Fruit fly (Drosophila melanogaster) whole organism, prepupa: ENCODE results near the gene snRNP-U1-C.

Experiments
- CG10631 ChIP-seq: fragments of 200-800 bp; sonication (Bioruptor generic); optimal IDR thresholded peaks from 2 replicates; lab custom pipeline; 2016; ENCODE audit warnings: missing biosample characterization, missing genetic modification characterization
- CG10669 ChIP-seq: fragments of 200-800 bp; sonication (Bioruptor generic); optimal IDR thresholded peaks from 3 replicates; lab custom pipeline; 2018; ENCODE audit warnings: missing biosample characterization, mild to moderate bottlenecking, missing genetic modification characterization, moderate library complexity
- CG11762 ChIP-seq: fragments of 200-800 bp; sonication (Bioruptor generic); optimal IDR thresholded peaks from 3 replicates; lab custom pipeline; 2016; ENCODE audit warnings: missing biosample characterization, missing genetic modification characterization; ENCODE audit not compliant: insufficient read depth
- CG11902 ChIP-seq: fragments of 200-800 bp; sonication (Bioruptor generic); optimal IDR thresholded peaks from 3 replicates; lab custom pipeline; 2016; ENCODE audit warnings: missing biosample characterization, missing genetic modification characterization
- CG1621 ChIP-seq: fragments of 200-800 bp; sonication (Bioruptor generic); optimal IDR thresholded peaks from 3 replicates; lab custom pipeline; 2018; ENCODE audit warnings: missing biosample characterization, mild to moderate bottlenecking, missing genetic modification characterization
- CG16779 ChIP-seq: fragments of 200-800 bp; sonication (Bioruptor generic); optimal IDR thresholded peaks from 3 replicates; lab custom pipeline; 2017; ENCODE audit warnings: missing biosample characterization, mild to moderate bottlenecking, missing genetic modification characterization
- CG3032 ChIP-seq: fragments of 200-800 bp; optimal IDR thresholded peaks from 2 replicates; lab custom pipeline; 2019; ENCODE audit warnings: missing biosample characterization, mild to moderate bottlenecking, missing genetic modification characterization, moderate library complexity
- CG31627 ChIP-seq: fragments of 200-800 bp; sonication (Bioruptor generic); optimal IDR thresholded peaks from 3 replicates; lab custom pipeline; 2016; ENCODE audit warnings: missing biosample characterization, missing genetic modification characterization
- CG32006 ChIP-seq: fragments of 200-800 bp; sonication (Bioruptor generic); optimal IDR thresholded peaks from 3 replicates; lab custom pipeline; 2017; ENCODE audit warnings: missing biosample characterization, mild to moderate bottlenecking, missing genetic modification characterization
- CG3919 ChIP-seq: fragments of 200-800 bp; sonication (Bioruptor generic); optimal IDR thresholded peaks from 3 replicates; lab custom pipeline; 2016; ENCODE audit warnings: missing biosample characterization, missing genetic modification characterization
- CG6163 ChIP-seq: fragments of 200-800 bp; sonication (Bioruptor generic); IDR thresholded peaks from 3 replicates; pipeline ENCODE4 v1.3.6; 2022; ENCODE audit warnings: missing biosample characterization, missing genetic modification characterization
- CG6276 ChIP-seq: fragments of 200-800 bp; sonication (Bioruptor generic); optimal IDR thresholded peaks from 2 replicates; lab custom pipeline; 2017; ENCODE audit warnings: missing biosample characterization, mild to moderate bottlenecking, missing genetic modification characterization
- CG6792 ChIP-seq: fragments of 200-800 bp; sonication (Bioruptor generic); optimal IDR thresholded peaks from 3 replicates; lab custom pipeline; 2016; ENCODE audit warnings: missing biosample characterization, missing genetic modification characterization
- CG6854 ChIP-seq: fragments of 200-800 bp; sonication (Bioruptor generic); optimal IDR thresholded peaks from 2 replicates; lab custom pipeline; 2017; ENCODE audit warnings: missing biosample characterization, mild to moderate bottlenecking, missing genetic modification characterization
- CG7368 ChIP-seq: fragments of 200-800 bp; sonication (Bioruptor generic); optimal IDR thresholded peaks from 3 replicates; lab custom pipeline; 2016; ENCODE audit warnings: missing biosample characterization, missing genetic modification characterization
- CG8119 ChIP-seq: fragments of 200-800 bp; sonication (Bioruptor generic); IDR thresholded peaks from 3 replicates; pipeline ENCODE4 v1.3.6; 2022; ENCODE audit warnings: missing biosample characterization, missing genetic modification characterization
- CG8319 ChIP-seq: fragments of 200-800 bp; sonication (Bioruptor generic); optimal IDR thresholded peaks from 3 replicates; lab custom pipeline; 2016; ENCODE audit warnings: missing biosample characterization, missing genetic modification characterization
- CG9139 ChIP-seq: fragments of 200-800 bp; sonication (Bioruptor generic); optimal IDR thresholded peaks from 3 replicates; lab custom pipeline; 2017; ENCODE audit warnings: missing biosample characterization, mild to moderate bottlenecking, missing genetic modification characterization
- Eip75B ChIP-seq: fragments of 200-800 bp; sonication (Bioruptor generic); optimal IDR thresholded peaks from 3 replicates; lab custom pipeline; 2016; ENCODE audit warnings: missing biosample characterization, missing genetic modification characterization
- Eip78C ChIP-seq: fragments of 200-800 bp; sonication (Bioruptor generic); peaks from one replicate; lab custom pipeline; 2016; ENCODE audit warnings: missing biosample characterization, missing genetic modification characterization
- Eip93F ChIP-seq: fragments of 200-800 bp; sonication (Bioruptor generic); optimal IDR thresholded peaks from 2 replicates; lab custom pipeline; 2016; ENCODE audit warnings: missing biosample characterization, mild to moderate bottlenecking, missing genetic modification characterization
- Ets96B ChIP-seq: fragments of 200-800 bp; optimal IDR thresholded peaks from 2 replicates; lab custom pipeline; 2019; ENCODE audit warnings: missing biosample characterization, mild to moderate bottlenecking, missing genetic modification characterization, moderate library complexity
- Gug ChIP-seq: fragments of 200-800 bp; sonication (Bioruptor generic); IDR thresholded peaks from 2 replicates; pipeline ENCODE4 v1.3.6; 2022; ENCODE audit warnings: missing biosample characterization, missing genetic modification characterization
- Hr39 ChIP-seq: fragments of 200-800 bp; sonication (Bioruptor generic); optimal IDR thresholded peaks from 2 replicates; lab custom pipeline; 2016; ENCODE audit warnings: missing biosample characterization, missing genetic modification characterization
- Hr4 ChIP-seq: fragments of 200-800 bp; sonication (Bioruptor generic); optimal IDR thresholded peaks from 3 replicates; lab custom pipeline; 2016; ENCODE audit warnings: missing biosample characterization, missing genetic modification characterization
- OdsH ChIP-seq: fragments of 200-800 bp; sonication (Bioruptor generic); optimal IDR thresholded peaks from 3 replicates; lab custom pipeline; 2016; ENCODE audit warnings: missing biosample characterization, missing genetic modification characterization
- Smox ChIP-seq: fragments of 200-800 bp; sonication (Bioruptor generic); optimal IDR thresholded peaks from 3 replicates; lab custom pipeline; 2016; ENCODE audit warnings: missing biosample characterization, missing genetic modification characterization
- Sox14 ChIP-seq: fragments of 200-800 bp; sonication (Bioruptor generic); optimal IDR thresholded peaks from 3 replicates; lab custom pipeline; 2016; ENCODE audit warnings: missing biosample characterization, missing genetic modification characterization
- Sox15 ChIP-seq: fragments of 200-800 bp; sonication (Bioruptor generic); optimal IDR thresholded peaks from 3 replicates; lab custom pipeline; 2016; ENCODE audit warnings: missing biosample characterization, missing genetic modification characterization
- achi ChIP-seq: fragments of 200-800 bp; sonication (Bioruptor generic); optimal IDR thresholded peaks from 3 replicates; lab custom pipeline; 2016; ENCODE audit warnings: missing biosample characterization, missing genetic modification characterization
- acj6 ChIP-seq: fragments of 200-800 bp; sonication (Bioruptor generic); optimal IDR thresholded peaks from 3 replicates; lab custom pipeline; 2016; ENCODE audit warnings: missing biosample characterization, missing genetic modification characterization
- cyc ChIP-seq: fragments of 200-800 bp; sonication (Bioruptor generic); optimal IDR thresholded peaks from 3 replicates; lab custom pipeline; 2016; ENCODE audit warnings: missing biosample characterization, missing genetic modification characterization
- dsx ChIP-seq: fragments of 200-800 bp; optimal IDR thresholded peaks from 3 replicates; lab custom pipeline; 2019; ENCODE audit warnings: missing biosample characterization, mild to moderate bottlenecking, missing genetic modification characterization, moderate library complexity; ENCODE audit not compliant: poor library complexity, severe bottlenecking
- eg ChIP-seq: fragments of 200-800 bp; sonication (Bioruptor generic); IDR thresholded peaks from 3 replicates; pipeline ENCODE4 v1.3.6; 2022; ENCODE audit warnings: missing biosample characterization, missing genetic modification characterization
- fd59A ChIP-seq: fragments of 200-800 bp; sonication (Bioruptor generic); optimal IDR thresholded peaks from 2 replicates; lab custom pipeline; 2017; ENCODE audit warnings: missing biosample characterization, mild to moderate bottlenecking, missing genetic modification characterization, missing genetic modification reagents
- fkh ChIP-seq: fragments of 200-800 bp; sonication (Bioruptor generic); optimal IDR thresholded peaks from 3 replicates; lab custom pipeline; 2017; ENCODE audit warnings: missing biosample characterization, mild to moderate bottlenecking, missing genetic modification characterization, moderate library complexity
- net ChIP-seq: fragments of 200-800 bp; sonication (Bioruptor generic); optimal IDR thresholded peaks from 3 replicates; lab custom pipeline; 2016; ENCODE audit warnings: missing biosample characterization, missing genetic modification characterization
- salr ChIP-seq, 2 experiments: fragments of 200-800 bp; sonication (Bioruptor generic); optimal IDR thresholded peaks; 3 replicates each; lab custom pipeline; 2016 to 2018; ENCODE audit warnings: missing biosample characterization in 2 of 2, missing genetic modification characterization in 2 of 2, mild to moderate bottlenecking in 1 of 2
- spab ChIP-seq: fragments of 200-800 bp; sonication (Bioruptor generic); optimal IDR thresholded peaks from 2 replicates; lab custom pipeline; 2017; ENCODE audit warnings: missing biosample characterization, mild to moderate bottlenecking, missing genetic modification characterization, missing genetic modification reagents
- ss ChIP-seq, 2 experiments: fragments of 200-800 bp; sonication (Bioruptor generic); optimal IDR thresholded peaks; 2 replicates in 1 of 2; 3 replicates in 1 of 2; lab custom pipeline; 2017 to 2018; ENCODE audit warnings: mild to moderate bottlenecking in 2 of 2, missing biosample characterization in 2 of 2, missing genetic modification characterization in 2 of 2, moderate library complexity in 1 of 2
- svp ChIP-seq: fragments of 200-800 bp; sonication (Bioruptor generic); peaks from one replicate; lab custom pipeline; 2016; ENCODE audit warnings: missing biosample characterization, missing genetic modification characterization
- topi ChIP-seq: fragments of 200-800 bp; sonication (Bioruptor generic); optimal IDR thresholded peaks from 3 replicates; lab custom pipeline; 2016; ENCODE audit warnings: missing biosample characterization, missing genetic modification characterization
- vri ChIP-seq: fragments of 200-800 bp; sonication (Bioruptor generic); optimal IDR thresholded peaks from 3 replicates; lab custom pipeline; 2016; ENCODE audit warnings: missing biosample characterization, mild to moderate bottlenecking, missing genetic modification characterization

snRNP-U1-C gene

dm6 chr3R:19010923-19011322, 27.5 kb upstream of the snRNP-U1-C start:
- TF ChIP-seq CG8119 (no peak), fkh (peak; percentile 73), CG3032 (tag; lab: Kevin White, UChicago) (no peak), CG11902 (GFP tag; lab: Kevin White, UChicago) (no peak)

dm6 chr3R:19001701-19002100, 18.3 kb upstream of the snRNP-U1-C start:
- TF ChIP-seq CG31627 (GFP tag; lab: Kevin White, UChicago) (no peak), salr (GFP tag; optimal IDR thresholded peaks at IDR 0.05; lab: Kevin White, UChicago) (no peak), Hr4 (no peak)

- TF ChIP-seq CG3032 (tag; lab: Kevin White, UChicago), result no peak
- TF ChIP-seq Smox (GFP tag; lab: Kevin White, UChicago), result no peak
- no peak for TF ChIP-seq Hr4
- no peak for TF ChIP-seq achi (GFP tag; lab: Kevin White, UChicago)
- peak; percentile 62 for TF ChIP-seq svp (GFP tag; lab: Kevin White, UChicago)
- no peak for TF ChIP-seq CG8119
- TF ChIP-seq Ets96B (tag; lab: Kevin White, UChicago), result no peak
- TF ChIP-seq Hr39 (GFP tag; lab: Kevin White, UChicago), result no peak
- no peak for TF ChIP-seq CG3919 (GFP tag; lab: Kevin White, UChicago)
- no peak for TF ChIP-seq eg
- peak; percentile 71 for TF ChIP-seq Eip78C (GFP tag; lab: Kevin White, UChicago)
- TF ChIP-seq CG31627 (GFP tag; lab: Kevin White, UChicago), result no peak
- peak; percentile 30 for TF ChIP-seq CG9139
- no peak for TF ChIP-seq CG11762 (GFP tag; lab: Kevin White, UChicago)
- TF ChIP-seq ss (GFP tag; optimal IDR thresholded peaks at IDR 0.05; lab: Kevin White, UChicago), result peak in 1 of 2 experiments; percentile 43
- peak; percentile 69 for TF ChIP-seq fkh
- no peak for TF ChIP-seq Sox15 (GFP tag; lab: Kevin White, UChicago)
- no peak for TF ChIP-seq CG6276 (GFP tag; lab: Kevin White, UChicago)
- TF ChIP-seq CG16779 (tag; lab: Kevin White, UChicago), result no peak
Measured at dm6 chr3R:18999906-19000451, 16.5 kb upstream of the snRNP-U1-C start.

dm6 chr3R:18998370-18998769, 14.9 kb upstream of the snRNP-U1-C start:
- TF ChIP-seq CG10669 (GFP tag; lab: Kevin White, UChicago), result peak; percentile 47
- TF ChIP-seq CG6792 (GFP tag; lab: Kevin White, UChicago), result no peak
- peak; percentile 40 for TF ChIP-seq CG11762 (GFP tag; lab: Kevin White, UChicago)
- peak; percentile 65 for TF ChIP-seq CG3032 (tag; lab: Kevin White, UChicago)
- no peak for TF ChIP-seq Sox15 (GFP tag; lab: Kevin White, UChicago)
- TF ChIP-seq achi (GFP tag; lab: Kevin White, UChicago), result peak; percentile 47
- TF ChIP-seq vri (GFP tag; lab: Kevin White, UChicago), result no peak
- TF ChIP-seq svp (GFP tag; lab: Kevin White, UChicago), result no peak
- TF ChIP-seq CG16779 (tag; lab: Kevin White, UChicago), result no peak
- no peak for TF ChIP-seq CG9139
- peak; percentile 4 for TF ChIP-seq CG8319
- TF ChIP-seq Eip78C (GFP tag; lab: Kevin White, UChicago), result peak; percentile 79
- TF ChIP-seq acj6 (GFP tag; lab: Kevin White, UChicago), result peak; percentile 38
- TF ChIP-seq CG32006 (GFP tag; lab: Kevin White, UChicago), result peak; percentile 54
- no peak for TF ChIP-seq Eip75B (GFP tag; lab: Kevin White, UChicago)
- TF ChIP-seq CG1621 (tag; lab: Kevin White, UChicago), result peak; percentile 18
- TF ChIP-seq net (GFP tag; lab: Kevin White, UChicago), result peak; percentile 6
- TF ChIP-seq Eip93F, result no peak
- TF ChIP-seq Gug, result peak; percentile 50
- TF ChIP-seq CG6163, result peak; percentile 77
- no peak for TF ChIP-seq cyc
- no peak for TF ChIP-seq eg
- peak; percentile 53 for TF ChIP-seq Sox14 (GFP tag; lab: Kevin White, UChicago)
- TF ChIP-seq CG6854 (GFP tag; lab: Kevin White, UChicago), result no peak
- peak; percentile 27 for TF ChIP-seq CG11902 (GFP tag; lab: Kevin White, UChicago)
- peak; percentile 47 for TF ChIP-seq fd59A (GFP tag; lab: Kevin White, UChicago)
- 0 out of 3 replicates have a peak, but pooled peaks have one; percentile 25 for TF ChIP-seq CG8119
- TF ChIP-seq CG31627 (GFP tag; lab: Kevin White, UChicago), result peak; percentile 6
- TF ChIP-seq CG10631 (GFP tag; lab: Kevin White, UChicago), result peak; percentile 50
- no peak for TF ChIP-seq topi
- no peak for TF ChIP-seq Smox (GFP tag; lab: Kevin White, UChicago)
- TF ChIP-seq CG7368 (GFP tag; lab: Kevin White, UChicago), result peak; percentile 27
- TF ChIP-seq OdsH, result peak; percentile 35
- TF ChIP-seq spab, result peak; percentile 52
- peak; percentile 32 to 35 for TF ChIP-seq salr (GFP tag; optimal IDR thresholded peaks at IDR 0.05; lab: Kevin White, UChicago)
- TF ChIP-seq dsx (GFP tag; lab: Kevin White, UChicago), result peak; percentile 50
